Worm (Caenorhabditis elegans): ENCODE data around the gene T10B9.14.

The T10B9.14 gene

DNA sequence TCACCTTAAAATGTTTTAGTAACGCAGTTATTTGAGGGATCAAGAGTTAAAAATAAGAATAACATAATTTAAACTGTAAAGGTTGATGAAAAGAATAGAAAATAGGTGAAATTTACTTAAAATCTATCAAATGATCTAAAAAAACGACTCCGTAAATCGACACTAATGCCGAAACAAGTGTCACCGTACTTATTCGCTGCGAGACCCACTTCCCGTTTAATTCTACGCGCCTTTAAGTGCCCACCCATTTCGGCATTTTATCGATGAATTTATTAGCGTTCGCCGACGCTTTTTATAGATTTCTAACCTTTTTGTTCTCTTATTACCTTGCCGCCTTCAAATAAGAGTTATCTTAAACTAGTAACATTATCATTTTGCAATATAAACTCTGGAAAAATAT, 36.2 kb downstream of the T10B9.14 start, which contains the start of the genes Y53C12B.1 and nos-3 (continued):
- TF ChIP-seq F39B2.1 (GFP tag; IDR thresholded peaks at IDR 0.05) (no peak), F52B5.7 (tag; optimal IDR thresholded peaks at IDR 0.05) (no peak), ZK185.1 (tag; optimal IDR thresholded peaks at IDR 0.05; ENCODE audit: poor library complexity, severe bottlenecking) (peak; percentile 46), dox-1 (GFP tag; IDR thresholded peaks at IDR 0.05) (peak; percentile 59; the same call in 1 of the 2 replicates), sptf-2 (GFP tag; optimal IDR thresholded peaks at IDR 0.05) (no peak), hmg-1.2 (GFP tag; IDR thresholded peaks at IDR 0.05) (peak; percentile 40; the same call in 1 of the 2 replicates), D2030.7 (GFP tag; IDR thresholded peaks at IDR 0.05) (peak; percentile 57; the same call in 1 of the 2 replicates), cebp-1 (GFP tag; IDR thresholded peaks at IDR 0.05) (no peak), cebp-1 (tag; optimal IDR thresholded peaks at IDR 0.05) (peak; percentile 39), ceh-40 (GFP tag; IDR thresholded peaks at IDR 0.05) (no peak), F55B11.4 (tag; optimal IDR thresholded peaks at IDR 0.05; ENCODE audit: borderline replicate concordance, insufficient read depth) (no peak), nhr-80 (tag; optimal IDR thresholded peaks at IDR 0.05) (no peak), cebp-2 (GFP tag; IDR thresholded peaks at IDR 0.05) (no peak), lsl-1 (GFP tag; optimal IDR thresholded peaks at IDR 0.05) (peak; percentile 90), gei-17 (GFP tag; optimal IDR thresholded peaks at IDR 0.05) (no peak), ceh-58 (GFP tag; IDR thresholded peaks at IDR 0.05) (no peak), madf-10 (tag; optimal IDR thresholded peaks at IDR 0.05) (no peak), F10E7.11 (tag; optimal IDR thresholded peaks at IDR 0.05) (no peak), snpc-3.4 (tag; optimal IDR thresholded peaks at IDR 0.05) (no peak), akir-1 (GFP tag; optimal IDR thresholded peaks at IDR 0.05) (no peak), ztf-3 (GFP tag; optimal IDR thresholded peaks at IDR 0.05) (no peak), F49E8.2 (tag; optimal IDR thresholded peaks at IDR 0.05; ENCODE audit: insufficient read depth) (peak; percentile 62), mes-4 (tag; optimal IDR thresholded peaks at IDR 0.05) (no peak), lin-40 (tag; optimal IDR thresholded peaks at IDR 0.05) (peak; percentile 21), nhr-27 (tag; optimal IDR thresholded peaks at IDR 0.05) (no peak), sea-2 (GFP tag; IDR thresholded peaks at IDR 0.05) (no peak), attf-5 (GFP tag; optimal IDR thresholded peaks at IDR 0.05) (peak; percentile 50), snpc-1.3 (tag; optimal IDR thresholded peaks at IDR 0.05; ENCODE audit: insufficient read depth) (peak; percentile 65), lsy-27 (tag; optimal IDR thresholded peaks at IDR 0.05; ENCODE audit: borderline replicate concordance, insufficient read depth) (no peak), egl-18 (GFP tag; IDR thresholded peaks at IDR 0.05) (no peak), madf-3 (GFP tag; IDR thresholded peaks at IDR 0.05) (no peak), hlh-12 (tag; optimal IDR thresholded peaks at IDR 0.05) (no peak), bed-2 (GFP tag; IDR thresholded peaks at IDR 0.05) (no peak), unc-62 (GFP tag; optimal IDR thresholded peaks at IDR 0.05) (no peak), madf-6 (GFP tag; IDR thresholded peaks at IDR 0.05) (peak; percentile 85), nfya-1 (tag; optimal IDR thresholded peaks at IDR 0.05; ENCODE audit: borderline replicate concordance, insufficient read depth) (no peak), hlh-26 (GFP tag; conservative IDR thresholded peaks at IDR 0.05) (no peak), dpff-1 (tag; optimal IDR thresholded peaks at IDR 0.05) (no peak), madf-8 (GFP tag; conservative IDR thresholded peaks at IDR 0.05) (no peak), F37B4.10 (GFP tag; IDR thresholded peaks at IDR 0.05) (no peak), Y53F4B.3 (GFP tag; IDR thresholded peaks at IDR 0.05) (no peak), tbx-9 (tag; optimal IDR thresholded peaks at IDR 0.05; ENCODE audit: borderline replicate concordance) (no peak), ama-1 (optimal IDR thresholded peaks at IDR 0.05) (no peak), ama-1 (GFP tag; optimal IDR thresholded peaks at IDR 0.05) (no peak), ztf-6 (GFP tag; IDR thresholded peaks at IDR 0.05) (no peak), athp-1 (tag; optimal IDR thresholded peaks at IDR 0.05) (no peak), B0336.3 (GFP tag; IDR thresholded peaks at IDR 0.05) (no peak), repo-1 (tag; optimal IDR thresholded peaks at IDR 0.05) (no peak), chd-7 (tag; optimal IDR thresholded peaks at IDR 0.05) (no peak), K12H6.12 (tag; optimal IDR thresholded peaks at IDR 0.05) (peak; percentile 19)

Data from whole organism, young adult.